Worm (Caenorhabditis elegans) whole organism, L4 larva: ENCODE measurements around the gene duxl-1.

ENCODE experiments used
- D1046.2 ChIP-seq: fragments of 200-800 bp; sonication (Bioruptor generic); IDR thresholded peaks from 2 replicates; pipeline ENCODE4 v1.3.6; 2022; ENCODE audit warnings: missing genetic modification characterization, missing compliant biosample characterization
- F49E8.2 ChIP-seq: sonication (generic microtip); optimal IDR thresholded peaks from 2 replicates; lab custom pipeline; 2016; ENCODE audit warnings: missing compliant biosample characterization, mild to moderate bottlenecking, missing genetic modification characterization, borderline replicate concordance
- T26A8.4 ChIP-seq: fragments of 200-800 bp; sonication (Bioruptor generic); IDR thresholded peaks from 2 replicates; pipeline ENCODE4 v1.3.6; 2022; ENCODE audit warnings: missing genetic modification characterization, missing compliant biosample characterization
- Y5F2A.4 ChIP-seq: fragments of 200-800 bp; sonication (Bioruptor generic); optimal IDR thresholded peaks from 2 replicates; lab custom pipeline; 2018; ENCODE audit warnings: mild to moderate bottlenecking, missing genetic modification characterization, missing compliant biosample characterization
- ZK546.5 ChIP-seq, 2 experiments: sonication (generic microtip); optimal IDR thresholded peaks; 2 replicates each; lab custom pipeline; 2017; ENCODE audit warnings: missing biosample characterization in 2 of 2, missing genetic modification characterization in 2 of 2
- aha-1 ChIP-seq: fragments of 150-350 bp; peaks from one replicate; lab custom pipeline; 2014; ENCODE audit warnings: missing biosample characterization, missing genetic modification characterization
- ama-1 ChIP-seq: fragments of 150-350 bp; optimal IDR thresholded peaks from 2 replicates; lab custom pipeline; 2014; ENCODE audit warnings: inconsistent platforms, mixed read lengths
- attf-4 ChIP-seq: sonication (generic microtip); optimal IDR thresholded peaks from 3 replicates; lab custom pipeline; 2017; ENCODE audit warnings: missing biosample characterization, missing genetic modification characterization
- ceh-28 ChIP-seq: fragments of 150-350 bp; optimal IDR thresholded peaks from 2 replicates; lab custom pipeline; 2014; ENCODE audit warnings: missing biosample characterization, missing genetic modification reagents, missing genetic modification characterization
- ceh-44 ChIP-seq: fragments of 200-800 bp; sonication (Bioruptor generic); IDR thresholded peaks from 2 replicates; pipeline ENCODE4 v1.3.6; 2022; ENCODE audit warnings: missing genetic modification reagents, missing genetic modification characterization, missing compliant biosample characterization
- ceh-62 ChIP-seq: sonication (generic microtip); optimal IDR thresholded peaks from 2 replicates; lab custom pipeline; 2017; ENCODE audit warnings: missing biosample characterization, missing genetic modification characterization
- ces-1 ChIP-seq: fragments of 150-350 bp; sonication (generic microtip); optimal IDR thresholded peaks from 4 replicates; lab custom pipeline; 2014; ENCODE audit warnings: missing biosample characterization, missing genetic modification reagents, missing genetic modification characterization
- cey-2 ChIP-seq: sonication (generic microtip); optimal IDR thresholded peaks from 3 replicates; lab custom pipeline; 2017; ENCODE audit warnings: missing genetic modification characterization, mild to moderate bottlenecking, missing compliant biosample characterization, antibody characterized with exemption, borderline replicate concordance; ENCODE audit not compliant: insufficient read depth
- ctbp-1 ChIP-seq: fragments of 200-800 bp; sonication (Bioruptor generic); IDR thresholded peaks from 2 replicates; pipeline ENCODE4 v1.3.6; 2022; ENCODE audit warnings: missing genetic modification reagents, missing genetic modification characterization, missing compliant biosample characterization
- daf-16 ChIP-seq, 3 experiments: sonication (generic microtip); optimal IDR thresholded peaks; 2 replicates each; lab custom pipeline; 2016 to 2017; ENCODE audit warnings: missing genetic modification characterization in 3 of 3, missing genetic modification reagents in 3 of 3, mild to moderate bottlenecking in 2 of 3, missing compliant biosample characterization in 2 of 3, missing biosample characterization in 1 of 3, moderate library complexity in 1 of 3
- daf-19 ChIP-seq: fragments of 200-800 bp; sonication (Bioruptor generic); conservative IDR thresholded peaks from 2 replicates; pipeline ENCODE4 v1.3.6; 2022; ENCODE audit warnings: missing genetic modification characterization, missing compliant biosample characterization
- egl-27 ChIP-seq: sonication (generic microtip); optimal IDR thresholded peaks from 3 replicates; lab custom pipeline; 2017; ENCODE audit warnings: missing biosample characterization, missing genetic modification reagents, missing genetic modification characterization
- fos-1 ChIP-seq: fragments of 150-350 bp; optimal IDR thresholded peaks from 2 replicates; lab custom pipeline; 2014; ENCODE audit warnings: missing biosample characterization, missing genetic modification characterization
- hlh-11 ChIP-seq: fragments of 200-800 bp; sonication (Bioruptor generic); optimal IDR thresholded peaks from 2 replicates; lab custom pipeline; 2018; ENCODE audit warnings: mild to moderate bottlenecking, missing genetic modification characterization, missing compliant biosample characterization
- hmg-1.1 ChIP-seq: fragments of 200-800 bp; sonication (Bioruptor generic); IDR thresholded peaks from 2 replicates; pipeline ENCODE4 v1.3.6; 2022; ENCODE audit warnings: missing genetic modification reagents, missing genetic modification characterization, missing compliant biosample characterization
- lim-7 ChIP-seq: fragments of 200-800 bp; sonication (Bioruptor generic); IDR thresholded peaks from 2 replicates; pipeline ENCODE4 v1.3.6; 2022; ENCODE audit warnings: missing genetic modification characterization, missing compliant biosample characterization
- lin-13 ChIP-seq: fragments of 150-350 bp; optimal IDR thresholded peaks from 2 replicates; lab custom pipeline; 2014; ENCODE audit warnings: missing biosample characterization, missing genetic modification reagents, missing genetic modification characterization
- lin-15B ChIP-seq: fragments of 150-350 bp; sonication (generic microtip); optimal IDR thresholded peaks from 3 replicates; lab custom pipeline; 2014; ENCODE audit warnings: missing biosample characterization, missing genetic modification characterization
- lin-29 ChIP-seq: fragments of 200-800 bp; sonication (Bioruptor generic); IDR thresholded peaks from 2 replicates; pipeline ENCODE4 v1.3.6; 2022; ENCODE audit warnings: missing genetic modification reagents, missing genetic modification characterization, missing compliant biosample characterization
- madf-9 ChIP-seq: fragments of 200-800 bp; sonication (Bioruptor generic); conservative IDR thresholded peaks from 2 replicates; pipeline ENCODE4 v1.3.6; 2022; ENCODE audit warnings: missing genetic modification reagents, missing genetic modification characterization, missing compliant biosample characterization
- mdl-1 ChIP-seq, 2 experiments: fragments of 150-350 bp in 1 of 2; sonication (generic microtip) in 1 of 2; optimal IDR thresholded peaks; 2 replicates each; lab custom pipeline; 2014 to 2017; ENCODE audit warnings: missing biosample characterization in 2 of 2, missing genetic modification characterization in 2 of 2
- mep-1 ChIP-seq: fragments of 150-350 bp; sonication (generic microtip); optimal IDR thresholded peaks from 3 replicates; lab custom pipeline; 2014; ENCODE audit warnings: missing biosample characterization, missing genetic modification characterization
- mxl-3 ChIP-seq: fragments of 200-800 bp; sonication (Bioruptor generic); optimal IDR thresholded peaks from 2 replicates; lab custom pipeline; 2018; ENCODE audit warnings: mild to moderate bottlenecking, missing genetic modification characterization, missing compliant biosample characterization
- nhr-10 ChIP-seq: fragments of 150-350 bp; optimal IDR thresholded peaks from 2 replicates; lab custom pipeline; 2014; ENCODE audit warnings: missing biosample characterization, missing genetic modification characterization
- nhr-11 ChIP-seq: fragments of 150-350 bp; optimal IDR thresholded peaks from 2 replicates; lab custom pipeline; 2014; ENCODE audit warnings: missing biosample characterization, missing genetic modification characterization
- nhr-28 ChIP-seq: fragments of 150-350 bp; optimal IDR thresholded peaks from 2 replicates; lab custom pipeline; 2014; ENCODE audit warnings: missing biosample characterization, missing genetic modification characterization
- nhr-6 ChIP-seq: fragments of 150-350 bp; optimal IDR thresholded peaks from 2 replicates; lab custom pipeline; 2014; ENCODE audit warnings: missing biosample characterization, missing genetic modification characterization
- php-3 ChIP-seq: fragments of 200-800 bp; sonication (Bioruptor generic); IDR thresholded peaks from 2 replicates; pipeline ENCODE4 v1.3.6; 2022; ENCODE audit warnings: missing genetic modification reagents, missing genetic modification characterization, missing compliant biosample characterization
- set-16 ChIP-seq: fragments of 200-800 bp; sonication (Bioruptor generic); IDR thresholded peaks from 2 replicates; pipeline ENCODE4 v1.3.6; 2022; ENCODE audit warnings: missing genetic modification reagents, missing genetic modification characterization, missing compliant biosample characterization
- snpc-1.2 ChIP-seq: fragments of 200-800 bp; sonication (Bioruptor generic); IDR thresholded peaks from 2 replicates; pipeline ENCODE4 v1.3.6; 2022; ENCODE audit warnings: missing genetic modification reagents, missing genetic modification characterization, missing compliant biosample characterization
- tag-97 ChIP-seq: fragments of 200-800 bp; sonication (Bioruptor generic); IDR thresholded peaks from 2 replicates; pipeline ENCODE4 v1.3.6; 2022; ENCODE audit warnings: missing genetic modification characterization, missing compliant biosample characterization
- unc-62 ChIP-seq, 3 experiments: fragments of 150-350 bp in 1 of 3; sonication (generic microtip); optimal IDR thresholded peaks in 2 of 3; peaks in 1 of 3; 1 replicate in 1 of 3; 2 replicates in 2 of 3; lab custom pipeline; 2014 to 2017; ENCODE audit warnings: missing biosample characterization in 3 of 3, missing genetic modification characterization in 3 of 3, missing genetic modification reagents in 3 of 3, missing genotype in 1 of 3
- zfp-2 ChIP-seq: sonication (generic microtip); optimal IDR thresholded peaks from 2 replicates; lab custom pipeline; 2016; ENCODE audit warnings: mild to moderate bottlenecking, missing genetic modification characterization, missing compliant biosample characterization
- zip-2 ChIP-seq: fragments of 150-350 bp; optimal IDR thresholded peaks from 2 replicates; lab custom pipeline; 2014; ENCODE audit warnings: missing biosample characterization, missing genetic modification characterization

Gene duxl-1

ce11 chrII:1668913-1669312 lies 5.4 kb downstream of the duxl-1 start, which contains the start of gene srw-97:
Gene srw-97, minus strand, starts transcription at chrII:1669013.
- TF ChIP-seq unc-62 (GFP tag; optimal IDR thresholded peaks at IDR 0.05 in 1 of 2; lab: Kevin White, UChicago) (peak in 1 of 2 experiments; percentile 62), unc-62 (tag; optimal IDR thresholded peaks at IDR 0.05; lab: Kevin White, UChicago) (no peak), daf-16 (GFP tag; optimal IDR thresholded peaks at IDR 0.05; lab: Kevin White, UChicago) (no peak), daf-16 (tag; optimal IDR thresholded peaks at IDR 0.05; lab: Kevin White, UChicago) (no peak)

- TF ChIP-seq cey-2 (tag; lab: Kevin White, UChicago) (no peak), nhr-28 (peak; percentile 6), aha-1 (tag; lab: Kevin White, UChicago) (peak; percentile 46), hlh-11 (tag; lab: Kevin White, UChicago) (peak; percentile 25), zfp-2 (tag; lab: Kevin White, UChicago) (no peak), nhr-11 (no peak), mxl-3 (GFP tag; lab: Kevin White, UChicago) (no peak)
These were observed 6.9 kb downstream of the duxl-1 start, which contains the start of gene nhx-6 for ce11 chrII:1670260-1670879. Gene nhx-6, plus strand, starts transcription at chrII:1670829.

- TF ChIP-seq madf-9 (GFP tag; lab: Robert Waterston, UW) (no peak), aha-1 (tag; lab: Kevin White, UChicago) (peak; percentile 91)
These were observed 7.5 kb downstream of the duxl-1 start for ce11 chrII:1670985-1671384.

ce11 chrII:1672673-1673072 lies 9.2 kb downstream of the duxl-1 start:
- TF ChIP-seq ceh-44 (no peak), ctbp-1 (no peak), set-16 (peak; percentile 68; the same call in 1 of the 2 replicates), aha-1 (tag; lab: Kevin White, UChicago) (peak; percentile 54), mdl-1 (tag; optimal IDR thresholded peaks at IDR 0.05; lab: Kevin White, UChicago) (no peak), attf-4 (tag; lab: Kevin White, UChicago) (no peak)
- TF ChIP-seq, all 104 proteins: peak for 2

- TF ChIP-seq ces-1 (GFP tag; lab: Kevin White, UChicago) (no peak), unc-62 (GFP tag; optimal IDR thresholded peaks at IDR 0.05 in 1 of 2; lab: Kevin White, UChicago) (peak in 1 of 2 experiments; percentile 5), unc-62 (tag; optimal IDR thresholded peaks at IDR 0.05; lab: Kevin White, UChicago) (no peak)
These were observed 12.6 kb downstream of the duxl-1 start, which contains the start of gene fbxb-17 for ce11 chrII:1676088-1676487. Gene fbxb-17, plus strand, starts transcription at chrII:1676388.

- TF ChIP-seq fos-1 (tag; lab: Kevin White, UChicago) (no peak), php-3 (no peak), ceh-28 (tag; lab: Kevin White, UChicago) (no peak), ctbp-1 (no peak), lim-7 (no peak), D1046.2 (GFP tag; lab: Robert Waterston, UW) (no peak), tag-97 (GFP tag; lab: Robert Waterston, UW) (no peak), unc-62 (GFP tag; optimal IDR thresholded peaks at IDR 0.05 in 1 of 2; lab: Kevin White, UChicago) (no peak), unc-62 (tag; optimal IDR thresholded peaks at IDR 0.05; lab: Kevin White, UChicago) (no peak), daf-19 (GFP tag; lab: Robert Waterston, UW) (no peak)
These were observed 15.6 kb downstream of the duxl-1 start, which contains the start of gene irld-36 for ce11 chrII:1679081-1679480. Gene irld-36, plus strand, starts transcription at chrII:1679381.

ce11 chrII:1682218-1682617 lies 18.7 kb downstream of the duxl-1 start, which contains the start of gene fbxb-26:
Gene fbxb-26, plus strand, starts transcription at chrII:1682518.
- TF ChIP-seq nhr-6 (tag; lab: Kevin White, UChicago) (no peak), egl-27 (tag; lab: Kevin White, UChicago) (no peak), ceh-62 (tag; lab: Kevin White, UChicago) (no peak), lin-29 (GFP tag; lab: Robert Waterston, UW) (no peak), lin-13 (GFP tag; lab: Kevin White, UChicago) (no peak), ZK546.5 (tag; optimal IDR thresholded peaks at IDR 0.05; lab: Kevin White, UChicago) (no peak), ceh-28 (tag; lab: Kevin White, UChicago) (no peak), nhr-10 (tag; lab: Kevin White, UChicago) (no peak), php-3 (no peak), Y5F2A.4 (GFP tag; lab: Kevin White, UChicago) (no peak), zip-2 (no peak), mep-1 (tag; lab: Kevin White, UChicago) (no peak), ama-1 (lab: Kevin White, UChicago) (no peak), lin-15B (tag; lab: Kevin White, UChicago) (no peak), snpc-1.2 (GFP tag; lab: Robert Waterston, UW) (no peak), F49E8.2 (tag; lab: Kevin White, UChicago) (no peak), T26A8.4 (GFP tag; lab: Robert Waterston, UW) (no peak), hmg-1.1 (GFP tag; lab: Robert Waterston, UW) (no peak)
